Worm (Caenorhabditis elegans) whole organism, late embryonic: ENCODE measurements around the gene frpr-6.

Experiments used
- T23F11.4 ChIP-seq: fragments of 200-800 bp; sonication (Bioruptor generic); optimal IDR thresholded peaks from 2 replicates; lab custom pipeline; 2018; ENCODE audit warnings: mild to moderate bottlenecking, missing genetic modification characterization, missing compliant biosample characterization
- ceh-14 ChIP-seq: sonication (generic microtip); optimal IDR thresholded peaks from 2 replicates; lab custom pipeline; 2016; ENCODE audit warnings: missing genotype, missing genetic modification characterization, missing compliant biosample characterization
- ceh-9 ChIP-seq: sonication (generic microtip); optimal IDR thresholded peaks from 2 replicates; lab custom pipeline; 2016; ENCODE audit warnings: mild to moderate bottlenecking, missing genetic modification characterization, inconsistent platforms, missing compliant biosample characterization
- che-1 ChIP-seq: sonication (generic microtip); optimal IDR thresholded peaks from 2 replicates; lab custom pipeline; 2016; ENCODE audit warnings: mild to moderate bottlenecking, missing genetic modification characterization, missing compliant biosample characterization
- dmd-4 ChIP-seq: sonication (generic microtip); optimal IDR thresholded peaks from 2 replicates; lab custom pipeline; 2016; ENCODE audit warnings: borderline replicate concordance, missing genetic modification characterization, missing compliant biosample characterization
- nfya-1 ChIP-seq: sonication (generic microtip); optimal IDR thresholded peaks from 2 replicates; lab custom pipeline; 2017; ENCODE audit warnings: missing genetic modification characterization, mild to moderate bottlenecking, missing compliant biosample characterization, antibody characterized with exemption, moderate library complexity
- pqm-1 ChIP-seq: sonication (generic microtip); optimal IDR thresholded peaks from 2 replicates; lab custom pipeline; 2016; ENCODE audit warnings: missing genetic modification characterization, missing compliant biosample characterization
- pros-1 ChIP-seq: fragments of 150-350 bp; optimal IDR thresholded peaks from 2 replicates; lab custom pipeline; 2014; ENCODE audit warnings: missing biosample characterization, missing genetic modification reagents, missing genetic modification characterization
- sox-4 ChIP-seq: sonication (generic microtip); optimal IDR thresholded peaks from 2 replicates; lab custom pipeline; 2017; ENCODE audit warnings: mild to moderate bottlenecking, missing genetic modification characterization, inconsistent platforms, missing compliant biosample characterization
- syd-9 ChIP-seq: sonication (generic microtip); optimal IDR thresholded peaks from 2 replicates; lab custom pipeline; 2016; ENCODE audit warnings: mild to moderate bottlenecking, missing genetic modification characterization, moderate library complexity, missing compliant biosample characterization
- ttx-3 ChIP-seq: sonication (generic microtip); optimal IDR thresholded peaks from 2 replicates; lab custom pipeline; 2016; ENCODE audit warnings: missing genetic modification reagents, missing genetic modification characterization, missing compliant biosample characterization
- unc-3 ChIP-seq, 2 experiments: fragments of 200-800 bp in 1 of 2; sonication (Bioruptor generic) in 1 of 2; sonication (generic microtip) in 1 of 2; conservative IDR thresholded peaks in 1 of 2; optimal IDR thresholded peaks in 1 of 2; 2 replicates each; pipeline versions ENCODE4 v1.3.6 to Lab custom; 2016 to 2022; ENCODE audit warnings: missing compliant biosample characterization in 2 of 2, missing genetic modification characterization in 2 of 2, missing genetic modification reagents in 1 of 2

DNA sequence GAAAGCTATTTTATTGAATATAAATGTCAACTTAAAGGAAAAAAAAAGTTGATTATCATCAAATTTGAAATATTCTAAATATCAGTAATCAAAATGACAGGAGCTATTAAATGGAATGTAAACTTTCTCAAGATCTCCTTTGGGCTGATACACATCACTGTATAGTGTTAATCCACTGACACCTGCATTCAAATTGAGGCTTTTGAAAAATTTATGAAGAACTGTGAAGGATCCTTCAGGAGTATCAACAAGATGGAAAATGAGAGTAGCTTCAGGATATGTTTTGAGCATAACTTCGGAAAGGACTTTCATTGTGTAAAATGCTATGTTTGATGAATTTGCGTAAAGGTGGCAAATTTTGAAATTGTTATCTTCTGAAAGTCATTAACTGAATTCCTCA lies 3.7 kb downstream of the frpr-6 start:
- TF ChIP-seq pqm-1 (tag; lab: Kevin White, UChicago) (no peak), syd-9 (tag; lab: Kevin White, UChicago) (no peak), unc-3 (GFP tag; conservative IDR thresholded peaks at IDR 0.05; lab: Robert Waterston, UW) (no peak), unc-3 (tag; optimal IDR thresholded peaks at IDR 0.05; lab: Kevin White, UChicago) (no peak), ttx-3 (tag; lab: Kevin White, UChicago) (no peak), dmd-4 (no peak), ceh-14 (no peak), che-1 (tag; lab: Kevin White, UChicago) (no peak), nfya-1 (no peak), ceh-9 (tag; lab: Kevin White, UChicago) (no peak), T23F11.4 (GFP tag; lab: Kevin White, UChicago) (no peak), sox-4 (tag; lab: Kevin White, UChicago) (no peak), pros-1 (tag; lab: Kevin White, UChicago) (no peak)
